Worm (Caenorhabditis elegans) whole organism, late embryonic: Measurements from ENCODE around the gene dlst-1.

Source experiments
- K02D7.2 ChIP-seq: sonication (generic microtip); optimal IDR thresholded peaks from 2 replicates; lab custom pipeline; 2017; ENCODE audit warnings: mild to moderate bottlenecking, missing genetic modification characterization, missing compliant biosample characterization
- T23F11.4 ChIP-seq: fragments of 200-800 bp; sonication (Bioruptor generic); optimal IDR thresholded peaks from 2 replicates; lab custom pipeline; 2018; ENCODE audit warnings: mild to moderate bottlenecking, missing genetic modification characterization, missing compliant biosample characterization
- Y22D7AL.16 ChIP-seq: sonication (generic microtip); optimal IDR thresholded peaks from 2 replicates; lab custom pipeline; 2016; ENCODE audit warnings: missing genetic modification characterization, missing compliant biosample characterization
- ahr-1 ChIP-seq: sonication (generic microtip); optimal IDR thresholded peaks from 2 replicates; lab custom pipeline; 2016; ENCODE audit warnings: missing genetic modification characterization, missing compliant biosample characterization
- ceh-14 ChIP-seq: sonication (generic microtip); optimal IDR thresholded peaks from 2 replicates; lab custom pipeline; 2016; ENCODE audit warnings: missing genotype, missing genetic modification characterization, missing compliant biosample characterization
- ceh-19 ChIP-seq: fragments of 200-800 bp; sonication (Bioruptor generic); optimal IDR thresholded peaks from 2 replicates; lab custom pipeline; 2018; ENCODE audit warnings: mild to moderate bottlenecking, missing genetic modification characterization, missing compliant biosample characterization
- ceh-2 ChIP-seq: sonication (generic microtip); optimal IDR thresholded peaks from 2 replicates; lab custom pipeline; 2016; ENCODE audit warnings: missing genotype, missing genetic modification characterization, missing compliant biosample characterization
- ceh-22 ChIP-seq: sonication (generic microtip); optimal IDR thresholded peaks from 2 replicates; lab custom pipeline; 2017; ENCODE audit warnings: missing biosample characterization, missing genetic modification characterization
- ceh-24 ChIP-seq: sonication (generic microtip); optimal IDR thresholded peaks from 2 replicates; lab custom pipeline; 2016; ENCODE audit warnings: mild to moderate bottlenecking, missing genetic modification characterization, missing compliant biosample characterization
- ceh-30 ChIP-seq: fragments of 150-350 bp; optimal IDR thresholded peaks from 2 replicates; lab custom pipeline; 2014; ENCODE audit warnings: missing biosample characterization, missing genetic modification characterization
- ceh-34 ChIP-seq: sonication (generic microtip); optimal IDR thresholded peaks from 2 replicates; lab custom pipeline; 2016; ENCODE audit warnings: mild to moderate bottlenecking, missing genetic modification characterization, missing compliant biosample characterization
- ceh-9 ChIP-seq: sonication (generic microtip); optimal IDR thresholded peaks from 2 replicates; lab custom pipeline; 2016; ENCODE audit warnings: mild to moderate bottlenecking, missing genetic modification characterization, inconsistent platforms, missing compliant biosample characterization
- dmd-4 ChIP-seq: sonication (generic microtip); optimal IDR thresholded peaks from 2 replicates; lab custom pipeline; 2016; ENCODE audit warnings: borderline replicate concordance, missing genetic modification characterization, missing compliant biosample characterization
- elt-4 ChIP-seq: sonication (generic microtip); optimal IDR thresholded peaks from 2 replicates; lab custom pipeline; 2016; ENCODE audit warnings: missing genetic modification characterization, missing compliant biosample characterization
- ets-4 ChIP-seq: sonication (generic microtip); optimal IDR thresholded peaks from 2 replicates; lab custom pipeline; 2016; ENCODE audit warnings: missing genetic modification characterization, missing compliant biosample characterization
- eyg-1 ChIP-seq: sonication (generic microtip); optimal IDR thresholded peaks from 2 replicates; lab custom pipeline; 2016; ENCODE audit warnings: missing genotype, missing genetic modification characterization, missing compliant biosample characterization
- fkh-10 ChIP-seq: fragments of 150-350 bp; optimal IDR thresholded peaks from 2 replicates; lab custom pipeline; 2014; ENCODE audit warnings: missing biosample characterization, missing genetic modification reagents, missing genetic modification characterization
- fkh-6 ChIP-seq: sonication (generic microtip); optimal IDR thresholded peaks from 2 replicates; lab custom pipeline; 2016; ENCODE audit warnings: missing genetic modification characterization, missing compliant biosample characterization
- gmeb-2 ChIP-seq: sonication (generic microtip); optimal IDR thresholded peaks from 2 replicates; lab custom pipeline; 2016; ENCODE audit warnings: missing genetic modification characterization, inconsistent platforms, missing compliant biosample characterization
- hlh-15 ChIP-seq: sonication (generic microtip); optimal IDR thresholded peaks from 2 replicates; lab custom pipeline; 2016; ENCODE audit warnings: missing genetic modification characterization, missing compliant biosample characterization
- hlh-30 ChIP-seq: sonication (generic microtip); optimal IDR thresholded peaks from 2 replicates; lab custom pipeline; 2017; ENCODE audit warnings: antibody characterized with exemption, missing genetic modification characterization, missing compliant biosample characterization; ENCODE audit not compliant: insufficient read depth
- hlh-6 ChIP-seq: sonication (generic microtip); optimal IDR thresholded peaks from 2 replicates; lab custom pipeline; 2016; ENCODE audit warnings: missing genotype, missing genetic modification characterization, missing compliant biosample characterization
- hlh-8 ChIP-seq: sonication (generic microtip); optimal IDR thresholded peaks from 2 replicates; lab custom pipeline; 2016; ENCODE audit warnings: missing genotype, missing genetic modification characterization, missing compliant biosample characterization
- lim-6 ChIP-seq: sonication (generic microtip); optimal IDR thresholded peaks from 2 replicates; lab custom pipeline; 2016; ENCODE audit warnings: missing genetic modification characterization, missing compliant biosample characterization
- nfya-1 ChIP-seq: sonication (generic microtip); optimal IDR thresholded peaks from 2 replicates; lab custom pipeline; 2017; ENCODE audit warnings: missing genetic modification characterization, mild to moderate bottlenecking, missing compliant biosample characterization, antibody characterized with exemption, moderate library complexity
- nhr-232 ChIP-seq: sonication (generic microtip); optimal IDR thresholded peaks from 2 replicates; lab custom pipeline; 2016; ENCODE audit warnings: missing genetic modification characterization, missing compliant biosample characterization
- npax-4 ChIP-seq: sonication (generic microtip); optimal IDR thresholded peaks from 2 replicates; lab custom pipeline; 2016; ENCODE audit warnings: missing genetic modification characterization, missing compliant biosample characterization
- odd-2 ChIP-seq: sonication (generic microtip); optimal IDR thresholded peaks from 2 replicates; lab custom pipeline; 2017; ENCODE audit warnings: antibody characterized with exemption, mild to moderate bottlenecking, missing genetic modification characterization, missing compliant biosample characterization
- pha-2 ChIP-seq: sonication (generic microtip); optimal IDR thresholded peaks from 2 replicates; lab custom pipeline; 2017; ENCODE audit warnings: mild to moderate bottlenecking, missing genetic modification characterization, missing compliant biosample characterization
- pha-4 ChIP-seq: fragments of 150-350 bp; optimal IDR thresholded peaks from 2 replicates; lab custom pipeline; 2018; ENCODE audit warnings: missing biosample characterization, missing genetic modification reagents, missing genetic modification characterization
- pros-1 ChIP-seq: fragments of 150-350 bp; optimal IDR thresholded peaks from 2 replicates; lab custom pipeline; 2014; ENCODE audit warnings: missing biosample characterization, missing genetic modification reagents, missing genetic modification characterization
- rnt-1 ChIP-seq: sonication (generic microtip); optimal IDR thresholded peaks from 2 replicates; lab custom pipeline; 2016; ENCODE audit warnings: missing genetic modification characterization, missing compliant biosample characterization
- sox-2 ChIP-seq: fragments of 200-800 bp; sonication (Bioruptor generic); IDR thresholded peaks from 2 replicates; pipeline ENCODE4 v1.3.6; 2022; ENCODE audit warnings: missing genetic modification reagents, missing genetic modification characterization, missing compliant biosample characterization
- tbx-2 ChIP-seq: sonication (generic microtip); optimal IDR thresholded peaks from 2 replicates; lab custom pipeline; 2016; ENCODE audit warnings: missing genetic modification characterization, missing compliant biosample characterization
- tbx-7 ChIP-seq: sonication (generic microtip); optimal IDR thresholded peaks from 2 replicates; lab custom pipeline; 2016; ENCODE audit warnings: missing genotype, missing genetic modification characterization, missing compliant biosample characterization
- ttx-3 ChIP-seq: sonication (generic microtip); optimal IDR thresholded peaks from 2 replicates; lab custom pipeline; 2016; ENCODE audit warnings: missing genetic modification reagents, missing genetic modification characterization, missing compliant biosample characterization
- unc-42 ChIP-seq: sonication (generic microtip); optimal IDR thresholded peaks from 2 replicates; lab custom pipeline; 2016; ENCODE audit warnings: missing genotype, missing genetic modification characterization, missing compliant biosample characterization
- unc-55 ChIP-seq: sonication (generic microtip); optimal IDR thresholded peaks from 2 replicates; lab custom pipeline; 2017; ENCODE audit warnings: missing biosample characterization, missing genetic modification reagents, missing genetic modification characterization
- unc-86 ChIP-seq: sonication (generic microtip); optimal IDR thresholded peaks from 2 replicates; lab custom pipeline; 2016; ENCODE audit warnings: missing genetic modification characterization, missing compliant biosample characterization
- zip-5 ChIP-seq: sonication (generic microtip); optimal IDR thresholded peaks from 2 replicates; lab custom pipeline; 2016; ENCODE audit warnings: missing genetic modification characterization, missing compliant biosample characterization
- ztf-16 ChIP-seq: sonication (generic microtip); optimal IDR thresholded peaks from 2 replicates; lab custom pipeline; 2017; ENCODE audit warnings: missing genetic modification characterization, missing compliant biosample characterization

Gene dlst-1

ce11 chrV:6736877-6737276 is 28.0 kb upstream of the dlst-1 start:
- TF ChIP-seq hlh-8 (tag; lab: Kevin White, UChicago) (no peak), pha-4 (tag; lab: Kevin White, UChicago) (no peak), sox-2 (GFP tag; lab: Robert Waterston, UW) (no peak), ceh-14 (tag; lab: Kevin White, UChicago) (no peak), eyg-1 (tag; lab: Kevin White, UChicago) (no peak), hlh-6 (tag; lab: Kevin White, UChicago) (no peak), ceh-22 (tag; lab: Kevin White, UChicago) (no peak), ceh-19 (no peak), tbx-2 (tag; lab: Kevin White, UChicago) (no peak), nhr-232 (tag; lab: Kevin White, UChicago) (no peak), odd-2 (tag; lab: Kevin White, UChicago) (no peak), ceh-34 (tag; lab: Kevin White, UChicago) (no peak), tbx-7 (no peak), ttx-3 (tag; lab: Kevin White, UChicago) (no peak), unc-86 (tag; lab: Kevin White, UChicago) (no peak), ceh-24 (no peak), elt-4 (tag; lab: Kevin White, UChicago) (no peak), lim-6 (tag; lab: Kevin White, UChicago) (no peak), ztf-16 (tag; lab: Kevin White, UChicago) (no peak), ets-4 (tag; lab: Kevin White, UChicago) (no peak)

ce11 chrV:6736108-6736507 is 27.2 kb upstream of the dlst-1 start:
- TF ChIP-seq nfya-1 (tag; lab: Kevin White, UChicago) (no peak), hlh-15 (tag; lab: Kevin White, UChicago) (no peak), odd-2 (tag; lab: Kevin White, UChicago) (no peak), gmeb-2 (tag; lab: Kevin White, UChicago) (no peak), fkh-10 (GFP tag; lab: Kevin White, UChicago) (no peak), ceh-34 (tag; lab: Kevin White, UChicago) (no peak), ceh-2 (tag; lab: Kevin White, UChicago) (no peak), tbx-2 (tag; lab: Kevin White, UChicago) (no peak), ahr-1 (tag; lab: Kevin White, UChicago) (no peak), K02D7.2 (tag; lab: Kevin White, UChicago) (no peak)

ce11 chrV:6732995-6733394 is 24.1 kb upstream of the dlst-1 start, which contains the start of gene grl-8:
Gene grl-8 (minus strand): TSS chrV:6733095.
- TF ChIP-seq ceh-34 (tag; lab: Kevin White, UChicago) = no peak
- no peak for TF ChIP-seq ceh-19
- TF ChIP-seq unc-42 (tag; lab: Kevin White, UChicago) = no peak

ce11 chrV:6731594-6731993 is 22.7 kb upstream of the dlst-1 start, which contains the start of gene grl-9:
Gene grl-9 (minus strand): TSS chrV:6731694.
- TF ChIP-seq ceh-30 (tag; lab: Kevin White, UChicago) = no peak
- no peak for TF ChIP-seq npax-4 (tag; lab: Kevin White, UChicago)
- TF ChIP-seq zip-5 (tag; lab: Kevin White, UChicago) = no peak
- no peak for TF ChIP-seq nhr-232 (tag; lab: Kevin White, UChicago)
- no peak for TF ChIP-seq ceh-34 (tag; lab: Kevin White, UChicago)
- no peak for TF ChIP-seq fkh-6 (tag; lab: Kevin White, UChicago)
- TF ChIP-seq ceh-2 (tag; lab: Kevin White, UChicago) = no peak
- TF ChIP-seq, all 69 proteins: peak for 0

- no peak for TF ChIP-seq T23F11.4 (GFP tag; lab: Kevin White, UChicago)
- no peak for TF ChIP-seq rnt-1 (tag; lab: Kevin White, UChicago)
- TF ChIP-seq unc-55 = no peak
- TF ChIP-seq dmd-4 (tag; lab: Kevin White, UChicago) = no peak
- TF ChIP-seq pros-1 = no peak
- TF ChIP-seq Y22D7AL.16 = no peak
- no peak for TF ChIP-seq npax-4 (tag; lab: Kevin White, UChicago)
- no peak for TF ChIP-seq hlh-30 (tag; lab: Kevin White, UChicago)
- no peak for TF ChIP-seq tbx-7
- TF ChIP-seq odd-2 (tag; lab: Kevin White, UChicago) = no peak
- no peak for TF ChIP-seq elt-4 (tag; lab: Kevin White, UChicago)
- no peak for TF ChIP-seq nhr-232 (tag; lab: Kevin White, UChicago)
- no peak for TF ChIP-seq hlh-8 (tag; lab: Kevin White, UChicago)
- TF ChIP-seq pha-2 (tag; lab: Kevin White, UChicago) = no peak
- TF ChIP-seq gmeb-2 (tag; lab: Kevin White, UChicago) = no peak
- TF ChIP-seq ceh-9 (tag; lab: Kevin White, UChicago) = no peak
These were observed 18.3 kb upstream of the dlst-1 start, which contains the start of gene ZC487.1 for ce11 chrV:6727222-6727621. Gene ZC487.1 (plus strand): TSS chrV:6727522.
